Worm (Caenorhabditis elegans): ENCODE results near the gene ugt-48.

DNA sequence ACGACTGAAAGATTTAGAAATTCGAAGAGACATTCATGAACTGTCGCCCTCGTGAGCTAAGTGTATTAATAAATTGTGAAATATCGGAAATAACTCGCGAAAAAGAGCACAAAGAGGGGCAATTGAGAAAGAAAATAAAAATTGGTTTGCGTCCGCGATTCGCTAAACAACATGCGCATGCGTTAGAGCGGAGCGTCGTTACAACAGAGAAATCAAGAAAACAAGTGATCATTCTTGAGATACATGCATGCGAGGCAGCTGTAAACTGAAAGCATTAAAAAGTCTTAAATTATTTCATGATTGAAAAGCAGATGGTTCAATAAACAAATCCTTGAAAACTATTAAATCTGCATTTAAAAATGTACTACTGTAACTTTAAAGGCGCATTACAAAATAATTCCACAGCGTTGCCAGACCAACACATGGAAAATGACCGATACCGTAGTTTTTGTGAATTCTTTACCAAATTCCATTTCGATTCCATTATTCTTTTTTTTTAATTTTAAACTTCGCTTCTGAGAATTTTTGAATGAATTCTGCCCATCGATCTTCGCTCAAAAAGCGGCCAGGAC is 11.5 kb downstream of the ugt-48 start, which contains the start of the genes cox-16 and syp-2:
- TF ChIP-seq snpc-4 (tag; optimal IDR thresholded peaks at IDR 0.05) (no peak), nhr-237 (tag; optimal IDR thresholded peaks at IDR 0.05) (no peak)

Data from whole organism, mixed stage, embryonic.